Worm (Caenorhabditis elegans): ENCODE data around the gene fbxa-73.
"Not testable (repeated sequence)": the region's sequence is repeated elsewhere in the genome, so short reads cannot be mapped to it uniquely, and the experiment has no call there.

The fbxa-73 gene

ce11 chrIII:2245727-2246126 is 7.5 kb upstream of the fbxa-73 start, which contains the start of gene srd-67:
Gene srd-67, minus strand, starts transcription at chrIII:2245827.
- TF ChIP-seq unc-62 (GFP tag; optimal IDR thresholded peaks at IDR 0.05), result no peak

- no peak for TF ChIP-seq unc-62 (GFP tag; optimal IDR thresholded peaks at IDR 0.05)
Measured at ce11 chrIII:2251348-2251747, 1.9 kb upstream of the fbxa-73 start, which contains the start of gene fbxa-7. Gene fbxa-7, minus strand, starts transcription at chrIII:2251448.

ce11 chrIII:2255522-2255921 is 2.3 kb downstream of the fbxa-73 start, which contains the start of gene fbxa-71:
Gene fbxa-71, plus strand, starts transcription at chrIII:2255822.
- TF ChIP-seq unc-62 (GFP tag; optimal IDR thresholded peaks at IDR 0.05), result no peak

ce11 chrIII:2258863-2259262 is 5.6 kb downstream of the fbxa-73 start, which contains the start of gene fbxa-43:
Gene fbxa-43, minus strand, starts transcription at chrIII:2258963.
- no peak for TF ChIP-seq unc-62 (GFP tag; optimal IDR thresholded peaks at IDR 0.05)

- no peak for TF ChIP-seq unc-62 (GFP tag; optimal IDR thresholded peaks at IDR 0.05)
Measured at ce11 chrIII:2259329-2259728, 6.1 kb downstream of the fbxa-73 start.

- TF ChIP-seq unc-62 (GFP tag; optimal IDR thresholded peaks at IDR 0.05), result not testable (repeated sequence)
Measured at ce11 chrIII:2261353-2261752, 8.1 kb downstream of the fbxa-73 start, which contains the start of gene fbxa-42. Gene fbxa-42, minus strand, starts transcription at chrIII:2261453.

ce11 chrIII:2262942-2263341 is 9.7 kb downstream of the fbxa-73 start, which contains the start of gene Y54F10BM.6:
Gene Y54F10BM.6, plus strand, starts transcription at chrIII:2263242.
- TF ChIP-seq unc-62 (GFP tag; optimal IDR thresholded peaks at IDR 0.05), result no peak

ce11 chrIII:2265986-2266701 is 12.9 kb downstream of the fbxa-73 start, which contains the start of gene fbxa-9:
Gene fbxa-9, plus strand, starts transcription at chrIII:2266651.
- TF ChIP-seq unc-62 (GFP tag; optimal IDR thresholded peaks at IDR 0.05), result no peak

ce11 chrIII:2272075-2272474 is 18.8 kb downstream of the fbxa-73 start, which contains the start of gene fbxa-48:
Gene fbxa-48, minus strand, starts transcription at chrIII:2272175.
- no peak for TF ChIP-seq unc-62 (GFP tag; optimal IDR thresholded peaks at IDR 0.05)

- no peak for TF ChIP-seq unc-62 (GFP tag; optimal IDR thresholded peaks at IDR 0.05)
Measured at ce11 chrIII:2272732-2273131, 19.5 kb downstream of the fbxa-73 start, which contains the start of gene fbxa-39. Gene fbxa-39, plus strand, starts transcription at chrIII:2273032.

ce11 chrIII:2276842-2277241 is 23.6 kb downstream of the fbxa-73 start, which contains the start of gene Y54F10BM.21:
Gene Y54F10BM.21, plus strand, starts transcription at chrIII:2277142.
- TF ChIP-seq unc-62 (GFP tag; optimal IDR thresholded peaks at IDR 0.05), result no peak

- no peak for TF ChIP-seq unc-62 (GFP tag; optimal IDR thresholded peaks at IDR 0.05)
Measured at ce11 chrIII:2279457-2279856, 26.2 kb downstream of the fbxa-73 start, which contains the start of gene Y54F10BM.23. Gene Y54F10BM.23, minus strand, starts transcription at chrIII:2279557.

ce11 chrIII:2280569-2280968 is 27.3 kb downstream of the fbxa-73 start, which contains the start of gene Y54F10BM.22:
Gene Y54F10BM.22, plus strand, starts transcription at chrIII:2280899.
- no peak for TF ChIP-seq unc-62 (GFP tag; optimal IDR thresholded peaks at IDR 0.05)

ce11 chrIII:2281975-2282957 is 29.0 kb downstream of the fbxa-73 start, which contains the start of gene Y54F10BM.3:
Gene Y54F10BM.3, plus strand, starts transcription at chrIII:2282025.
- no peak for TF ChIP-seq unc-62 (GFP tag; optimal IDR thresholded peaks at IDR 0.05)

ce11 chrIII:2283341-2283847 is 30.1 kb downstream of the fbxa-73 start:
- no peak for TF ChIP-seq unc-62 (GFP tag; optimal IDR thresholded peaks at IDR 0.05)
